Fruit fly (Drosophila melanogaster) whole organism, embryonic: Measurements from ENCODE around the gene CG33325.

Experiments used
- Atf-2 ChIP-seq: fragments of 200-800 bp; sonication (Bioruptor generic); optimal IDR thresholded peaks from 2 replicates; lab custom pipeline; 2016; ENCODE audit warnings: missing biosample characterization, missing genetic modification characterization
- Atf3 ChIP-seq: fragments of 200-800 bp; sonication (Bioruptor generic); optimal IDR thresholded peaks from 3 replicates; lab custom pipeline; 2016; ENCODE audit warnings: missing biosample characterization, missing genetic modification characterization
- BEAF-32 ChIP-seq: fragments of 200-800 bp; sonication (Bioruptor generic); optimal IDR thresholded peaks from 3 replicates; lab custom pipeline; 2017; ENCODE audit warnings: missing biosample characterization, missing genetic modification characterization, mild to moderate bottlenecking, moderate library complexity, missing genetic modification reagents
- Blimp-1 ChIP-seq: fragments of 200-800 bp; sonication (Bioruptor generic); optimal IDR thresholded peaks from 3 replicates; lab custom pipeline; 2018; ENCODE audit warnings: missing biosample characterization, missing genetic modification characterization, mild to moderate bottlenecking, moderate library complexity, missing genetic modification reagents
- C15 ChIP-seq: fragments of 200-800 bp; sonication (Bioruptor generic); IDR thresholded peaks from 3 replicates; pipeline ENCODE4 v1.3.6; 2022; ENCODE audit warnings: missing biosample characterization, missing genetic modification characterization
- CG10147 ChIP-seq: fragments of 200-800 bp; sonication (Bioruptor generic); optimal IDR thresholded peaks from 2 replicates; lab custom pipeline; 2019; ENCODE audit warnings: missing biosample characterization, mild to moderate bottlenecking, missing genetic modification characterization, moderate library complexity
- CG10543 ChIP-seq: fragments of 200-800 bp; sonication (Bioruptor generic); optimal IDR thresholded peaks from 3 replicates; lab custom pipeline; 2017; ENCODE audit warnings: missing biosample characterization, mild to moderate bottlenecking, missing genetic modification characterization, moderate library complexity
- CG13894 ChIP-seq: fragments of 200-800 bp; sonication (Bioruptor generic); optimal IDR thresholded peaks from 3 replicates; lab custom pipeline; 2018; ENCODE audit warnings: missing biosample characterization, mild to moderate bottlenecking, missing genetic modification characterization, moderate library complexity
- CG14014 ChIP-seq: fragments of 200-800 bp; sonication (Bioruptor generic); IDR thresholded peaks from 2 replicates; pipeline ENCODE4 v1.3.6; 2022; ENCODE audit warnings: missing biosample characterization, missing genetic modification characterization
- CG1647 ChIP-seq: fragments of 200-800 bp; sonication (Bioruptor generic); optimal IDR thresholded peaks from 3 replicates; lab custom pipeline; 2016; ENCODE audit warnings: missing biosample characterization, missing genetic modification characterization
- CG16779 ChIP-seq: fragments of 200-800 bp; sonication (Bioruptor generic); IDR thresholded peaks from 2 replicates; pipeline ENCODE4 v1.3.6; 2022; ENCODE audit warnings: missing biosample characterization, missing genetic modification characterization
- CG17359 ChIP-seq: fragments of 200-800 bp; sonication (Bioruptor generic); optimal IDR thresholded peaks from 3 replicates; lab custom pipeline; 2018; ENCODE audit warnings: missing biosample characterization, mild to moderate bottlenecking, missing genetic modification characterization, moderate library complexity
- CG33557 ChIP-seq: fragments of 200-800 bp; sonication (Bioruptor generic); optimal IDR thresholded peaks from 2 replicates; lab custom pipeline; 2019; ENCODE audit warnings: missing biosample characterization, mild to moderate bottlenecking, missing genetic modification characterization, moderate library complexity
- CG3838 ChIP-seq: fragments of 200-800 bp; sonication (Bioruptor generic); optimal IDR thresholded peaks from 3 replicates; lab custom pipeline; 2016; ENCODE audit warnings: missing biosample characterization, missing genetic modification characterization
- CG3995 ChIP-seq: fragments of 200-800 bp; sonication (Bioruptor generic); optimal IDR thresholded peaks from 3 replicates; lab custom pipeline; 2016; ENCODE audit warnings: missing biosample characterization, missing genetic modification characterization
- CG42726 ChIP-seq: fragments of 200-800 bp; sonication (Bioruptor generic); IDR thresholded peaks from 2 replicates; pipeline ENCODE4 v1.3.6; 2022; ENCODE audit warnings: missing biosample characterization, missing genetic modification characterization; ENCODE audit not compliant: partially characterized antibody
- CG5180 ChIP-seq: fragments of 200-800 bp; sonication (Bioruptor generic); optimal IDR thresholded peaks from 3 replicates; lab custom pipeline; 2017; ENCODE audit warnings: missing biosample characterization, missing genetic modification characterization, mild to moderate bottlenecking, moderate library complexity, missing genetic modification reagents
- CG5245 ChIP-seq: fragments of 200-800 bp; sonication (Bioruptor generic); optimal IDR thresholded peaks from 3 replicates; lab custom pipeline; 2016; ENCODE audit warnings: missing biosample characterization, missing genetic modification characterization
- CG6683 ChIP-seq: fragments of 200-800 bp; sonication (Bioruptor generic); optimal IDR thresholded peaks from 2 replicates; lab custom pipeline; 2017; ENCODE audit warnings: missing biosample characterization, mild to moderate bottlenecking, missing genetic modification characterization, missing genetic modification reagents
- CG8478 ChIP-seq: fragments of >200 bp; optimal IDR thresholded peaks from 2 replicates; lab custom pipeline; 2018
- CG9817 ChIP-seq: fragments of 200-800 bp; sonication (Bioruptor generic); optimal IDR thresholded peaks from 2 replicates; lab custom pipeline; 2018; ENCODE audit warnings: missing biosample characterization, mild to moderate bottlenecking, missing genetic modification characterization, moderate library complexity
- D ChIP-seq, 2 experiments: fragments of 200-800 bp in 1 of 2; fragments of >200 bp in 1 of 2; sonication (Bioruptor generic) in 1 of 2; optimal IDR thresholded peaks; 2 replicates in 1 of 2; 3 replicates in 1 of 2; lab custom pipeline; 2017; ENCODE audit warnings: mild to moderate bottlenecking in 1 of 2, missing biosample characterization in 1 of 2, missing genetic modification characterization in 1 of 2, missing genetic modification reagents in 1 of 2
- Doc2 ChIP-seq: fragments of 200-800 bp; sonication (Bioruptor generic); IDR thresholded peaks from 2 replicates; pipeline ENCODE4 v1.3.6; 2022; ENCODE audit warnings: missing biosample characterization, missing genetic modification characterization
- Ets65A ChIP-seq: fragments of 200-800 bp; sonication (Bioruptor generic); peaks from one replicate; lab custom pipeline; 2016; ENCODE audit warnings: missing biosample characterization, missing genetic modification characterization
- Fer3 ChIP-seq: fragments of 200-800 bp; sonication (Bioruptor generic); optimal IDR thresholded peaks from 2 replicates; lab custom pipeline; 2018; ENCODE audit warnings: missing biosample characterization, mild to moderate bottlenecking, missing genetic modification characterization, moderate library complexity
- Gug ChIP-seq: fragments of 200-800 bp; sonication (Bioruptor generic); IDR thresholded peaks from 4 replicates; pipeline ENCODE4 v1.3.6; 2022; ENCODE audit warnings: missing biosample characterization, missing genetic modification characterization
- Hr51 ChIP-seq, 2 experiments: fragments of 200-800 bp; sonication (Bioruptor generic); optimal IDR thresholded peaks; 2 replicates in 1 of 2; 3 replicates in 1 of 2; lab custom pipeline; 2016 to 2018; ENCODE audit warnings: missing biosample characterization in 2 of 2, missing genetic modification characterization in 2 of 2, mild to moderate bottlenecking in 1 of 2, moderate library complexity in 1 of 2
- Hr78 ChIP-seq, 2 experiments: fragments of 200-800 bp in 1 of 2; fragments of >200 bp in 1 of 2; sonication (Bioruptor generic) in 1 of 2; optimal IDR thresholded peaks; 2 replicates each; lab custom pipeline; 2017 to 2019; ENCODE audit warnings: missing biosample characterization in 2 of 2, missing genetic modification characterization in 2 of 2, mild to moderate bottlenecking in 1 of 2, moderate library complexity in 1 of 2
- Oli ChIP-seq: fragments of 200-800 bp; sonication (Bioruptor generic); optimal IDR thresholded peaks from 2 replicates; lab custom pipeline; 2018; ENCODE audit warnings: missing biosample characterization, mild to moderate bottlenecking, missing genetic modification characterization, moderate library complexity
- Scr ChIP-seq: fragments of 200-800 bp; sonication (Bioruptor generic); IDR thresholded peaks from 2 replicates; pipeline ENCODE4 v1.3.6; 2022; ENCODE audit warnings: missing biosample characterization, missing genetic modification characterization; ENCODE audit not compliant: partially characterized antibody
- Ssrp ChIP-seq: fragments of 200-800 bp; sonication (Bioruptor generic); optimal IDR thresholded peaks from 2 replicates; lab custom pipeline; 2018; ENCODE audit warnings: missing biosample characterization, mild to moderate bottlenecking, missing genetic modification characterization, moderate library complexity
- al ChIP-seq: fragments of 200-800 bp; sonication (Bioruptor generic); IDR thresholded peaks from 2 replicates; pipeline ENCODE4 v1.3.6; 2022; ENCODE audit warnings: missing biosample characterization, missing genetic modification characterization
- ap ChIP-seq: fragments of 200-800 bp; sonication (Bioruptor generic); IDR thresholded peaks from 2 replicates; pipeline ENCODE4 v1.3.6; 2022; ENCODE audit warnings: missing biosample characterization, missing genetic modification characterization
- ara ChIP-seq: fragments of 200-800 bp; sonication (Bioruptor generic); IDR thresholded peaks from 2 replicates; pipeline ENCODE4 v1.3.6; 2022; ENCODE audit warnings: missing biosample characterization, missing genetic modification characterization
- ato ChIP-seq: fragments of 200-800 bp; sonication (Bioruptor generic); IDR thresholded peaks from 2 replicates; pipeline ENCODE4 v1.3.6; 2022; ENCODE audit warnings: missing biosample characterization, missing genetic modification characterization; ENCODE audit not compliant: partially characterized antibody
- chm ChIP-seq: fragments of 200-800 bp; sonication (Bioruptor generic); IDR thresholded peaks from 2 replicates; pipeline ENCODE4 v1.3.6; 2022; ENCODE audit warnings: missing biosample characterization, missing genetic modification characterization
- fd96Cb ChIP-seq: fragments of 200-800 bp; sonication (Bioruptor generic); optimal IDR thresholded peaks from 2 replicates; lab custom pipeline; 2018; ENCODE audit warnings: missing biosample characterization, mild to moderate bottlenecking, missing genetic modification characterization, moderate library complexity
- gsb ChIP-seq: fragments of 200-800 bp; sonication (Bioruptor generic); IDR thresholded peaks from 2 replicates; pipeline ENCODE4 v1.3.6; 2022; ENCODE audit warnings: missing biosample characterization, missing genetic modification characterization
- her ChIP-seq: fragments of 200-800 bp; sonication (Bioruptor generic); optimal IDR thresholded peaks from 2 replicates; lab custom pipeline; 2016; ENCODE audit warnings: missing biosample characterization, missing genetic modification characterization
- jigr1 ChIP-seq: fragments of 200-800 bp; sonication (Bioruptor generic); IDR thresholded peaks from 3 replicates; pipeline ENCODE4 v1.3.6; 2022; ENCODE audit warnings: missing biosample characterization, missing genetic modification characterization
- mirr ChIP-seq: fragments of 200-800 bp; sonication (Bioruptor generic); optimal IDR thresholded peaks from 3 replicates; lab custom pipeline; 2018; ENCODE audit warnings: missing biosample characterization, mild to moderate bottlenecking, missing genetic modification characterization
- nom ChIP-seq: fragments of 200-800 bp; sonication (Bioruptor generic); optimal IDR thresholded peaks from 2 replicates; lab custom pipeline; 2017; ENCODE audit warnings: missing biosample characterization, missing genetic modification characterization, mild to moderate bottlenecking, moderate library complexity, missing genetic modification reagents
- sc ChIP-seq, 3 experiments: fragments of >200 bp in 2 of 3; fragments of 200-800 bp in 1 of 3; sonication (Bioruptor generic) in 1 of 3; optimal IDR thresholded peaks; 2 replicates in 2 of 3; 3 replicates in 1 of 3; lab custom pipeline; 2017; ENCODE audit warnings: mild to moderate bottlenecking in 1 of 3, missing biosample characterization in 1 of 3, missing genetic modification characterization in 1 of 3, missing genetic modification reagents in 1 of 3
- sens ChIP-seq: fragments of 200-800 bp; sonication (Bioruptor generic); peaks from one replicate; lab custom pipeline; 2016; ENCODE audit warnings: missing biosample characterization, missing genetic modification characterization
- sisA ChIP-seq: fragments of 200-800 bp; sonication (Bioruptor generic); IDR thresholded peaks from 2 replicates; pipeline ENCODE4 v1.3.6; 2022; ENCODE audit warnings: missing biosample characterization, missing genetic modification characterization
- sug ChIP-seq: fragments of 200-800 bp; optimal IDR thresholded peaks from 2 replicates; lab custom pipeline; 2019; ENCODE audit warnings: missing biosample characterization, mild to moderate bottlenecking, missing genetic modification characterization, moderate library complexity
- toy ChIP-seq: fragments of 200-800 bp; sonication (Bioruptor generic); IDR thresholded peaks from 2 replicates; pipeline ENCODE4 v1.3.6; 2022; ENCODE audit warnings: missing biosample characterization, missing genetic modification characterization
- twi ChIP-seq: fragments of 200-800 bp; optimal IDR thresholded peaks from 2 replicates; lab custom pipeline; 2019; ENCODE audit warnings: missing biosample characterization, mild to moderate bottlenecking, missing genetic modification characterization, moderate library complexity

The CG33325 gene

DNA sequence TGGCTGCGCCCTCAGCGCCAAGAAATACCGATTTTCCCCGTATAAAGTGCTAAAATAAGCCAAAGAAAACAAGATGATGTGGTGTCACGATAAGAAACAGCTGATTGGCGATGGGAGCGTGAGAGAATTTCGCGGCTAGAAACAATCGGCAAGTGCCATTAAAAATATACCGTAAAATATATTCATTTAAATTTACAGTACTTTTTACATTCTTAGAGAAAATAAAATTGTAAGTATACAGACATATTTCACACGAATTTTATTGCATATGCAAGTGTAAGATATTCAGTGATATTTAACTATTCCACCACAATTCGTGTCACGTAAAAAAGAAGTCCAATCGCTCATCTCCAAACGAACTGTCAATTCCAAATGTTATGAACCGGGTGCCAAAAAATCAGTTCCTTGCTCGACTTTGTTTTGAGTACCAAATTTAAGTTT, 3.3 kb downstream of the CG33325 start, which contains the start of the genes Unc50, CG11755 and CG8043 (continued):
- no peak for TF ChIP-seq Doc2
- peak; percentile 82 for TF ChIP-seq CG9817 (tag; lab: Kevin White, UChicago)
- TF ChIP-seq Hr78 (GFP tag; optimal IDR thresholded peaks at IDR 0.05; lab: Kevin White, UChicago), result peak in 1 of 2 experiments; percentile 28
- TF ChIP-seq Scr (GFP tag; lab: Robert Waterston, UW), result peak; percentile 99
- TF ChIP-seq gsb, result no peak
- no peak for TF ChIP-seq toy (GFP tag; lab: Robert Waterston, UW)
- no peak for TF ChIP-seq D (optimal IDR thresholded peaks at IDR 0.05; lab: Kevin White, UChicago)
- peak; percentile 42 for TF ChIP-seq D (GFP tag; optimal IDR thresholded peaks at IDR 0.05; lab: Kevin White, UChicago)
- no peak for TF ChIP-seq chm (GFP tag; lab: Robert Waterston, UW)
- TF ChIP-seq CG14014 (GFP tag; lab: Robert Waterston, UW), result peak; percentile 77
- peak; percentile 81 for TF ChIP-seq CG10147 (GFP tag; lab: Kevin White, UChicago)
- TF ChIP-seq CG33557 (GFP tag; lab: Kevin White, UChicago), result peak; percentile 79
- TF ChIP-seq Hr51 (GFP tag; optimal IDR thresholded peaks at IDR 0.05; lab: Kevin White, UChicago), result peak in 1 of 2 experiments; percentile 64
- peak; percentile 44 for TF ChIP-seq CG3838 (GFP tag; lab: Kevin White, UChicago)
- TF ChIP-seq CG42726, result peak; percentile 84; the same call in 1 of the 2 replicates
- TF ChIP-seq sug (tag; lab: Kevin White, UChicago), result peak; percentile 88
- TF ChIP-seq CG8478 (lab: Kevin White, UChicago), result no peak
- peak; percentile 93 for TF ChIP-seq Ets65A (GFP tag; lab: Kevin White, UChicago)
- TF ChIP-seq Gug, result peak; percentile 81; the same call in 2 of the 4 replicates
- peak; percentile 23 for TF ChIP-seq Atf3 (GFP tag; lab: Kevin White, UChicago)
- TF ChIP-seq CG3995 (GFP tag; lab: Kevin White, UChicago), result peak; percentile 56
- TF ChIP-seq al (GFP tag; lab: Robert Waterston, UW), result peak; percentile 81
- TF ChIP-seq twi, result peak; percentile 73
- TF ChIP-seq CG5245, result peak; percentile 45
- peak; percentile 70 for TF ChIP-seq Fer3 (tag; lab: Kevin White, UChicago)
- TF ChIP-seq Oli (tag; lab: Kevin White, UChicago), result peak; percentile 64
- peak; percentile 16; the same call in 1 of the 3 replicates for TF ChIP-seq C15 (GFP tag; lab: Robert Waterston, UW)
- peak; percentile 68 for TF ChIP-seq CG17359 (tag; lab: Kevin White, UChicago)
- TF ChIP-seq ap (GFP tag; lab: Robert Waterston, UW), result peak; percentile 34; the same call in 1 of the 2 replicates
- TF ChIP-seq CG16779 (GFP tag; lab: Robert Waterston, UW), result no peak
- peak; percentile 73 for TF ChIP-seq sisA (GFP tag; lab: Robert Waterston, UW)
- TF ChIP-seq, all 482 proteins: peak for 356

DNA sequence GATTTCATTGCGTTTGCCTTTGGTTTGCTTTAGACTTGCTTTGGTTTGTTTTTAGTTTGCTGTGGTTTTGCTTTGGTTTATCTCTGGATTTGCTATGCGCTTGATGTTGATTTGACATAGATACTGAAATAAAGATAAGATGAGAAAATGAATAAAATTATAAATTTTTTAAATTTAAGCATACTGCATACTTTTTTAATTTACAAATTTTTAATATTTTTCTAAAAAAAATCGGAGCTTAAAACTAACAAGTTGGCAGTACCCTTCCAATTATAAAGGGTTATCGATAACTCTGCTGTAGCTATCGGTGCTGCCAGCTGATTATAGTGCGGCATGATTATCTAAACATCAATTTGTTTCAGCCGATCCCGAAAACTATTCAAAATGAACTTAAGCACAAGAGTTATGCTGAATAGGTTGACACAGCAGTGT, 6.0 kb downstream of the CG33325 start, which contains the start of gene mRpL19:
Gene mRpL19, plus strand, starts transcription at position 307 of the 432 bp plus-strand sequence.
- no peak for TF ChIP-seq CG5180 (GFP tag; lab: Kevin White, UChicago)
- no peak for TF ChIP-seq CG8478 (lab: Kevin White, UChicago)
- TF ChIP-seq CG13894, result peak; percentile 43
- TF ChIP-seq ara (GFP tag; lab: Robert Waterston, UW), result no peak
- TF ChIP-seq CG1647 (GFP tag; lab: Kevin White, UChicago), result no peak
- TF ChIP-seq jigr1, result peak; percentile 53; the same call in 1 of the 3 replicates
- TF ChIP-seq mirr (GFP tag; lab: Kevin White, UChicago), result no peak
- TF ChIP-seq ato, result peak; percentile 53; the same call in 1 of the 2 replicates
- TF ChIP-seq Blimp-1, result peak; percentile 48
- peak; percentile 29 for TF ChIP-seq Ssrp
- peak; percentile 68 for TF ChIP-seq sens (GFP tag; lab: Kevin White, UChicago)
- TF ChIP-seq nom (GFP tag; lab: Kevin White, UChicago), result peak; percentile 23
- no peak for TF ChIP-seq chm (GFP tag; lab: Robert Waterston, UW)
- no peak for TF ChIP-seq Atf-2 (GFP tag; lab: Kevin White, UChicago)
- peak; percentile 54 for TF ChIP-seq BEAF-32
- TF ChIP-seq CG6683 (GFP tag; lab: Kevin White, UChicago), result no peak
- TF ChIP-seq her, result no peak
- no peak for TF ChIP-seq fd96Cb
- peak; percentile 32 for TF ChIP-seq CG10543
- TF ChIP-seq sc (optimal IDR thresholded peaks at IDR 0.05; lab: Kevin White, UChicago), result no peak
- no peak for TF ChIP-seq sc (GFP tag; optimal IDR thresholded peaks at IDR 0.05; lab: Kevin White, UChicago)
